Worm (Caenorhabditis elegans) whole organism, L4 larva: ENCODE data around the gene cnc-2.

Source experiments
- T26A8.4 ChIP-seq: fragments of 200-800 bp; sonication (Bioruptor generic); IDR thresholded peaks from 2 replicates; pipeline ENCODE4 v1.3.6; 2022; ENCODE audit warnings: missing genetic modification characterization, missing compliant biosample characterization
- Y75B8A.6 ChIP-seq: fragments of 200-800 bp; sonication (Bioruptor generic); IDR thresholded peaks from 2 replicates; pipeline ENCODE4 v1.3.6; 2022; ENCODE audit warnings: missing genetic modification reagents, missing genetic modification characterization, missing compliant biosample characterization
- aha-1 ChIP-seq: fragments of 150-350 bp; peaks from one replicate; lab custom pipeline; 2014; ENCODE audit warnings: missing biosample characterization, missing genetic modification characterization
- ama-1 ChIP-seq: fragments of 150-350 bp; optimal IDR thresholded peaks from 2 replicates; lab custom pipeline; 2014; ENCODE audit warnings: inconsistent platforms, mixed read lengths
- ceh-20 ChIP-seq: fragments of 200-800 bp; sonication (Bioruptor generic); IDR thresholded peaks from 2 replicates; pipeline ENCODE4 v1.3.6; 2022; ENCODE audit warnings: missing genetic modification reagents, missing genetic modification characterization, missing compliant biosample characterization
- ceh-82 ChIP-seq: sonication (generic microtip); optimal IDR thresholded peaks from 2 replicates; lab custom pipeline; 2017; ENCODE audit warnings: missing biosample characterization, missing genetic modification characterization
- ces-1 ChIP-seq: fragments of 150-350 bp; sonication (generic microtip); optimal IDR thresholded peaks from 4 replicates; lab custom pipeline; 2014; ENCODE audit warnings: missing biosample characterization, missing genetic modification reagents, missing genetic modification characterization
- daf-16 ChIP-seq, 3 experiments: sonication (generic microtip); optimal IDR thresholded peaks; 2 replicates each; lab custom pipeline; 2016 to 2017; ENCODE audit warnings: missing genetic modification characterization in 3 of 3, missing genetic modification reagents in 3 of 3, mild to moderate bottlenecking in 2 of 3, missing compliant biosample characterization in 2 of 3, missing biosample characterization in 1 of 3, moderate library complexity in 1 of 3
- dmd-6 ChIP-seq: fragments of 200-800 bp; sonication (Bioruptor generic); IDR thresholded peaks from 2 replicates; pipeline ENCODE4 v1.3.6; 2022; ENCODE audit warnings: missing genetic modification reagents, missing genetic modification characterization, missing compliant biosample characterization
- dmd-8 ChIP-seq: fragments of 200-800 bp; sonication (Bioruptor generic); IDR thresholded peaks from 2 replicates; pipeline ENCODE4 v1.3.6; 2022; ENCODE audit warnings: missing genetic modification characterization, missing compliant biosample characterization
- dpl-1 ChIP-seq: fragments of 150-350 bp; optimal IDR thresholded peaks from 2 replicates; lab custom pipeline; 2014; ENCODE audit warnings: missing biosample characterization, missing genetic modification reagents, missing genetic modification characterization
- dve-1 ChIP-seq: sonication (generic microtip); optimal IDR thresholded peaks from 2 replicates; lab custom pipeline; 2017; ENCODE audit warnings: antibody characterized with exemption, mild to moderate bottlenecking, missing genetic modification characterization, missing compliant biosample characterization; ENCODE audit not compliant: insufficient read depth
- hif-1 ChIP-seq, 2 experiments: sonication (generic microtip); optimal IDR thresholded peaks; 2 replicates each; lab custom pipeline; 2016 to 2017; ENCODE audit warnings: missing compliant biosample characterization in 2 of 2, missing genetic modification characterization in 2 of 2, missing genetic modification reagents in 2 of 2, missing genotype in 2 of 2, mild to moderate bottlenecking in 1 of 2
- hlh-11 ChIP-seq: fragments of 200-800 bp; sonication (Bioruptor generic); optimal IDR thresholded peaks from 2 replicates; lab custom pipeline; 2018; ENCODE audit warnings: mild to moderate bottlenecking, missing genetic modification characterization, missing compliant biosample characterization
- hlh-30 ChIP-seq: sonication (generic microtip); optimal IDR thresholded peaks from 2 replicates; lab custom pipeline; 2017; ENCODE audit warnings: antibody characterized with exemption, mild to moderate bottlenecking, missing genetic modification characterization, missing compliant biosample characterization; ENCODE audit not compliant: insufficient read depth
- hmg-1.1 ChIP-seq: fragments of 200-800 bp; sonication (Bioruptor generic); IDR thresholded peaks from 2 replicates; pipeline ENCODE4 v1.3.6; 2022; ENCODE audit warnings: missing genetic modification reagents, missing genetic modification characterization, missing compliant biosample characterization
- jun-1 ChIP-seq: fragments of 150-350 bp; optimal IDR thresholded peaks from 2 replicates; lab custom pipeline; 2014; ENCODE audit warnings: missing biosample characterization, missing genetic modification reagents, missing genetic modification characterization
- lsy-2 ChIP-seq, 2 experiments: fragments of 150-350 bp in 1 of 2; sonication (generic microtip) in 1 of 2; optimal IDR thresholded peaks; 2 replicates each; lab custom pipeline; 2014 to 2017; ENCODE audit warnings: missing biosample characterization in 2 of 2, missing genetic modification characterization in 2 of 2
- madf-9 ChIP-seq: fragments of 200-800 bp; sonication (Bioruptor generic); conservative IDR thresholded peaks from 2 replicates; pipeline ENCODE4 v1.3.6; 2022; ENCODE audit warnings: missing genetic modification reagents, missing genetic modification characterization, missing compliant biosample characterization
- mdl-1 ChIP-seq, 2 experiments: fragments of 150-350 bp in 1 of 2; sonication (generic microtip) in 1 of 2; optimal IDR thresholded peaks; 2 replicates each; lab custom pipeline; 2014 to 2017; ENCODE audit warnings: missing biosample characterization in 2 of 2, missing genetic modification characterization in 2 of 2
- mdt-29 ChIP-seq: fragments of 200-800 bp; sonication (Bioruptor generic); IDR thresholded peaks from 2 replicates; pipeline ENCODE4 v1.3.6; 2022; ENCODE audit warnings: missing genetic modification reagents, missing genetic modification characterization, missing compliant biosample characterization
- mxl-2 ChIP-seq: fragments of 200-800 bp; sonication (Bioruptor generic); conservative IDR thresholded peaks from 2 replicates; pipeline ENCODE4 v1.3.6; 2022; ENCODE audit warnings: missing genetic modification reagents, missing genetic modification characterization, missing compliant biosample characterization
- mxl-3 ChIP-seq: fragments of 200-800 bp; sonication (Bioruptor generic); optimal IDR thresholded peaks from 2 replicates; lab custom pipeline; 2018; ENCODE audit warnings: mild to moderate bottlenecking, missing genetic modification characterization, missing compliant biosample characterization
- nhr-10 ChIP-seq: fragments of 150-350 bp; optimal IDR thresholded peaks from 2 replicates; lab custom pipeline; 2014; ENCODE audit warnings: missing biosample characterization, missing genetic modification characterization
- nhr-102 ChIP-seq: sonication (generic microtip); optimal IDR thresholded peaks from 2 replicates; lab custom pipeline; 2016; ENCODE audit warnings: mild to moderate bottlenecking, missing genetic modification characterization, moderate library complexity, missing compliant biosample characterization
- nhr-237 ChIP-seq: sonication (generic microtip); optimal IDR thresholded peaks from 2 replicates; lab custom pipeline; 2017; ENCODE audit warnings: missing biosample characterization, missing genetic modification characterization
- nhr-28 ChIP-seq: fragments of 150-350 bp; optimal IDR thresholded peaks from 2 replicates; lab custom pipeline; 2014; ENCODE audit warnings: missing biosample characterization, missing genetic modification characterization
- nhr-48 ChIP-seq: sonication (generic microtip); optimal IDR thresholded peaks from 2 replicates; lab custom pipeline; 2016; ENCODE audit warnings: mild to moderate bottlenecking, missing genetic modification characterization, missing compliant biosample characterization
- nhr-76 ChIP-seq: fragments of 150-350 bp; optimal IDR thresholded peaks from 2 replicates; lab custom pipeline; 2014; ENCODE audit warnings: missing biosample characterization, missing genetic modification characterization
- nhr-77 ChIP-seq: fragments of 150-350 bp; optimal IDR thresholded peaks from 2 replicates; lab custom pipeline; 2014; ENCODE audit warnings: missing biosample characterization, missing genetic modification characterization
- pha-4 ChIP-seq, 2 experiments: fragments of 150-350 bp in 1 of 2; fragments of 200-800 bp in 1 of 2; sonication (Bioruptor generic) in 1 of 2; IDR thresholded peaks in 1 of 2; optimal IDR thresholded peaks in 1 of 2; 2 replicates each; pipeline versions ENCODE4 v1.3.6 to Lab custom; 2014 to 2022; ENCODE audit warnings: missing genetic modification characterization in 2 of 2, missing genetic modification reagents in 2 of 2, missing biosample characterization in 1 of 2, missing compliant biosample characterization in 1 of 2
- php-3 ChIP-seq: fragments of 200-800 bp; sonication (Bioruptor generic); IDR thresholded peaks from 2 replicates; pipeline ENCODE4 v1.3.6; 2022; ENCODE audit warnings: missing genetic modification reagents, missing genetic modification characterization, missing compliant biosample characterization
- pqm-1 ChIP-seq: sonication (generic microtip); optimal IDR thresholded peaks from 2 replicates; lab custom pipeline; 2017; ENCODE audit warnings: missing biosample characterization, missing genetic modification characterization
- skn-1 ChIP-seq: fragments of 150-350 bp; optimal IDR thresholded peaks from 2 replicates; lab custom pipeline; 2014; ENCODE audit warnings: missing biosample characterization, missing genetic modification characterization
- tra-1 ChIP-seq: fragments of 200-800 bp; sonication (Bioruptor generic); IDR thresholded peaks from 2 replicates; pipeline ENCODE4 v1.3.6; 2022; ENCODE audit warnings: missing genetic modification reagents, missing genetic modification characterization, missing compliant biosample characterization
- zip-2 ChIP-seq: fragments of 150-350 bp; optimal IDR thresholded peaks from 2 replicates; lab custom pipeline; 2014; ENCODE audit warnings: missing biosample characterization, missing genetic modification characterization

Gene cnc-2

DNA sequence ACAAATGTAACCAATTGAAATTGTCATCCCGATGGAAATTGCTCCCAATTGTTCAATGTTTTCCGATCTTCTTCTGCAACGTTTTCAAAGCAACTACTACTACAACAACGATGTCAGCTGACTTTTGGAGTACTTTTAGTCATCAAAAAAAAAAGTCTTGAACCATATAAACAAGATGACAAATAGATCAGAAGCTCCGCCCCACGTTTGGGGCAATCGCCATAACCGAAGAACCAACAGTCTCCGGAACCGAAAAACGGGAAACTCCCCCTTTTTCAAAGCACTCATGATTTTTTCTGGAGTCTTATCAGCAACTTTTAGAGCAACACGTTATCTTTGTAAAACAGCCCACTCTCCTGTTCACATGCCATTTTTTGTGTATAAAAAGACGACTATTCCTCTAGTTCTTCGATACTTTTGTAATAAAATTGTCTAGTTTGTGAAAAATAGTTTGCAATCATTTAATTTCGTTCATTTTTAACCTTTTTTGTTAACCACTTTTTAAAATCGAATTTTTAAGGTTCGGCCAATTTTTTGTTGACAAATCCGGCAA, 9.5 kb upstream of the cnc-2 start:
- TF ChIP-seq dmd-8 (GFP tag; lab: Robert Waterston, UW), result no peak
- peak; percentile 67 for TF ChIP-seq nhr-28 (tag; lab: Kevin White, UChicago)
- peak; percentile 47 for TF ChIP-seq nhr-77 (tag; lab: Kevin White, UChicago)
- TF ChIP-seq mxl-2 (GFP tag; lab: Robert Waterston, UW), result peak; percentile 78
- TF ChIP-seq dmd-6 (GFP tag; lab: Robert Waterston, UW), result peak; percentile 81
- no peak for TF ChIP-seq hmg-1.1 (GFP tag; lab: Robert Waterston, UW)
- TF ChIP-seq hlh-30, result peak; percentile 43
- peak; percentile 66 for TF ChIP-seq aha-1 (tag; lab: Kevin White, UChicago)
- TF ChIP-seq nhr-48, result peak; percentile 18
- TF ChIP-seq php-3 (GFP tag; lab: Robert Waterston, UW), result peak; percentile 18; the same call in 1 of the 2 replicates
- no peak for TF ChIP-seq daf-16 (GFP tag; optimal IDR thresholded peaks at IDR 0.05; lab: Kevin White, UChicago)
- peak; percentile 81 for TF ChIP-seq daf-16 (tag; optimal IDR thresholded peaks at IDR 0.05; lab: Kevin White, UChicago)
- peak; percentile 43 for TF ChIP-seq pqm-1 (tag; lab: Kevin White, UChicago)
- TF ChIP-seq hlh-11 (tag; lab: Kevin White, UChicago), result peak; percentile 66
- TF ChIP-seq skn-1 (tag; lab: Kevin White, UChicago), result no peak
- TF ChIP-seq dve-1 (tag; lab: Kevin White, UChicago), result peak; percentile 44
- TF ChIP-seq ceh-20 (GFP tag; lab: Robert Waterston, UW), result no peak

DNA sequence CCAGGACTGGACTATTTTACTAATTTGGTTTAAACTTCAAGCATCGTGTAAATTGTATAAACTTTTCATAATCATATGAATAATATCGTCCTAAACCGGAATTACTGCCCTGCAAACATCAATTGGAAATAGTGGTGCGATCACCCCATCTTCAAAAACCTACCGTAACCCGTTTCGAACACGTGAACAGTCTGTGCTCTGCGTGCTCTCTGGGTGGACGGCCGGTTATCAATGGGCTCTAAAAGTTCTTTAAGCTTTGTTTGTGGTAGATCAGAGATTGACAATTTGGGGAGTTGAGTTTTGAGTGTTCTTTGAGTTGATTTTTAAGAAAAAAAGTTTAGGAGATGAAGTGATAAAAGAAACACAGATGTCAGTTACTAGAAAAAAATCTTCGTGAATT, 6.6 kb upstream of the cnc-2 start:
- TF ChIP-seq hlh-30 (peak; percentile 35), nhr-48 (peak; percentile 72), dpl-1 (no peak), mxl-3 (no peak), nhr-10 (peak; percentile 64), Y75B8A.6 (GFP tag; lab: Robert Waterston, UW) (no peak), madf-9 (no peak), dmd-6 (GFP tag; lab: Robert Waterston, UW) (peak; percentile 96), mxl-2 (GFP tag; lab: Robert Waterston, UW) (peak; percentile 92), mdt-29 (GFP tag; lab: Robert Waterston, UW) (peak; percentile 91), nhr-28 (tag; lab: Kevin White, UChicago) (peak; percentile 72), nhr-102 (tag; lab: Kevin White, UChicago) (peak; percentile 65), ama-1 (lab: Kevin White, UChicago) (no peak), jun-1 (tag; lab: Kevin White, UChicago) (no peak), dve-1 (tag; lab: Kevin White, UChicago) (peak; percentile 95), hif-1 (tag; optimal IDR thresholded peaks at IDR 0.05; lab: Kevin White, UChicago) (peak in 1 of 2 experiments; percentile 15), mdl-1 (tag; optimal IDR thresholded peaks at IDR 0.05; lab: Kevin White, UChicago) (peak in 1 of 2 experiments; percentile 3), lsy-2 (tag; optimal IDR thresholded peaks at IDR 0.05; lab: Kevin White, UChicago) (peak in 1 of 2 experiments; percentile 22), nhr-237 (tag; lab: Kevin White, UChicago) (no peak), nhr-77 (tag; lab: Kevin White, UChicago) (peak; percentile 89), T26A8.4 (GFP tag; lab: Robert Waterston, UW) (no peak), tra-1 (peak; percentile 34; the same call in 1 of the 2 replicates), hlh-11 (tag; lab: Kevin White, UChicago) (peak; percentile 77), ces-1 (GFP tag; lab: Kevin White, UChicago) (no peak), pha-4 (GFP tag; IDR thresholded peaks at IDR 0.05; lab: Robert Waterston, UW) (peak; percentile 34; the same call in 1 of the 2 replicates), pha-4 (tag; optimal IDR thresholded peaks at IDR 0.05; lab: Kevin White, UChicago) (no peak), daf-16 (GFP tag; optimal IDR thresholded peaks at IDR 0.05; lab: Kevin White, UChicago) (no peak), daf-16 (tag; optimal IDR thresholded peaks at IDR 0.05; lab: Kevin White, UChicago) (peak; percentile 82), zip-2 (no peak), nhr-76 (tag; lab: Kevin White, UChicago) (no peak), ceh-82 (tag; lab: Kevin White, UChicago) (no peak)
